Fruit fly (Drosophila melanogaster) whole organism, embryonic: Measurements from ENCODE around the gene cac.

ENCODE experiments used
- Blimp-1 ChIP-seq: fragments of 200-800 bp; sonication (Bioruptor generic); optimal IDR thresholded peaks from 3 replicates; lab custom pipeline; 2018; ENCODE audit warnings: missing biosample characterization, missing genetic modification characterization, mild to moderate bottlenecking, moderate library complexity, missing genetic modification reagents
- CG10209 ChIP-seq: fragments of 200-800 bp; sonication (Bioruptor generic); optimal IDR thresholded peaks from 3 replicates; lab custom pipeline; 2017; ENCODE audit warnings: missing biosample characterization, mild to moderate bottlenecking, missing genetic modification characterization, missing genetic modification reagents
- CG12391 ChIP-seq: fragments of 200-800 bp; sonication (Bioruptor generic); optimal IDR thresholded peaks from 3 replicates; lab custom pipeline; 2018; ENCODE audit warnings: missing biosample characterization, mild to moderate bottlenecking, missing genetic modification characterization, moderate library complexity
- CG13296 ChIP-seq: fragments of 200-800 bp; sonication (Bioruptor generic); optimal IDR thresholded peaks from 3 replicates; lab custom pipeline; 2018; ENCODE audit warnings: missing biosample characterization, mild to moderate bottlenecking, missing genetic modification characterization
- CG13624 ChIP-seq: fragments of 200-800 bp; sonication (Bioruptor generic); optimal IDR thresholded peaks from 2 replicates; lab custom pipeline; 2016; ENCODE audit warnings: missing biosample characterization, missing genetic modification characterization
- CG14710 ChIP-seq: fragments of 200-800 bp; sonication (Bioruptor generic); optimal IDR thresholded peaks from 3 replicates; lab custom pipeline; 2019; ENCODE audit warnings: missing biosample characterization, mild to moderate bottlenecking, missing genetic modification characterization, moderate library complexity
- CG15514 ChIP-seq: fragments of 200-800 bp; sonication (Bioruptor generic); optimal IDR thresholded peaks from 3 replicates; lab custom pipeline; 2017; ENCODE audit warnings: missing biosample characterization, missing genetic modification characterization, mild to moderate bottlenecking, moderate library complexity, missing genetic modification reagents
- CG15601 ChIP-seq: fragments of 200-800 bp; sonication (Bioruptor generic); optimal IDR thresholded peaks from 3 replicates; lab custom pipeline; 2019; ENCODE audit warnings: missing biosample characterization, mild to moderate bottlenecking, missing genetic modification characterization, moderate library complexity
- CG16813 ChIP-seq: fragments of 200-800 bp; sonication (Bioruptor generic); IDR thresholded peaks from 3 replicates; pipeline ENCODE4 v1.3.6; 2022; ENCODE audit warnings: missing biosample characterization, missing genetic modification characterization; ENCODE audit not compliant: partially characterized antibody
- CG2129 ChIP-seq: fragments of 200-800 bp; sonication (Bioruptor generic); IDR thresholded peaks from 2 replicates; pipeline ENCODE4 v1.3.6; 2022; ENCODE audit warnings: missing biosample characterization, missing genetic modification characterization; ENCODE audit not compliant: partially characterized antibody
- CG33213 ChIP-seq: fragments of 200-800 bp; sonication (Bioruptor generic); optimal IDR thresholded peaks from 3 replicates; lab custom pipeline; 2016; ENCODE audit warnings: missing biosample characterization, missing genetic modification characterization
- CG43689 ChIP-seq: fragments of 200-800 bp; sonication (Bioruptor generic); IDR thresholded peaks from 2 replicates; pipeline ENCODE4 v1.3.6; 2022; ENCODE audit warnings: missing biosample characterization, missing genetic modification characterization
- CG5953 ChIP-seq: fragments of 200-800 bp; sonication (Bioruptor generic); IDR thresholded peaks from 2 replicates; pipeline ENCODE4 v1.3.6; 2022; ENCODE audit warnings: missing biosample characterization, missing genetic modification characterization
- CG6689 ChIP-seq: fragments of 200-800 bp; sonication (Bioruptor generic); IDR thresholded peaks from 2 replicates; pipeline ENCODE4 v1.3.6; 2022; ENCODE audit warnings: missing biosample characterization, missing genetic modification characterization
- CG7271 ChIP-seq: fragments of 200-800 bp; sonication (Bioruptor generic); optimal IDR thresholded peaks from 2 replicates; lab custom pipeline; 2018; ENCODE audit warnings: missing biosample characterization, mild to moderate bottlenecking, missing genetic modification characterization, moderate library complexity
- CG7556 ChIP-seq: fragments of 200-800 bp; sonication (Bioruptor generic); optimal IDR thresholded peaks from 2 replicates; lab custom pipeline; 2017; ENCODE audit warnings: missing biosample characterization, mild to moderate bottlenecking, missing genetic modification characterization
- CG7839 ChIP-seq: fragments of 200-800 bp; sonication (Bioruptor generic); optimal IDR thresholded peaks from 3 replicates; lab custom pipeline; 2018; ENCODE audit warnings: missing biosample characterization, mild to moderate bottlenecking, missing genetic modification characterization, moderate library complexity
- CG7963 ChIP-seq: fragments of 200-800 bp; sonication (Bioruptor generic); IDR thresholded peaks from 3 replicates; pipeline ENCODE4 v1.3.6; 2022; ENCODE audit warnings: missing biosample characterization, missing genetic modification characterization; ENCODE audit not compliant: partially characterized antibody
- Camta ChIP-seq: fragments of 200-800 bp; sonication (Bioruptor generic); optimal IDR thresholded peaks from 2 replicates; lab custom pipeline; 2016; ENCODE audit warnings: missing biosample characterization, missing genetic modification characterization
- CoRest ChIP-seq: fragments of 200-800 bp; sonication (Bioruptor generic); optimal IDR thresholded peaks from 3 replicates; lab custom pipeline; 2018; ENCODE audit warnings: missing biosample characterization, mild to moderate bottlenecking, missing genetic modification characterization, moderate library complexity
- CrebB ChIP-seq: fragments of 200-800 bp; sonication (Bioruptor generic); optimal IDR thresholded peaks from 3 replicates; lab custom pipeline; 2018; ENCODE audit warnings: missing biosample characterization, mild to moderate bottlenecking, missing genetic modification characterization
- Deaf1 ChIP-seq: fragments of 200-800 bp; optimal IDR thresholded peaks from 3 replicates; lab custom pipeline; 2019; ENCODE audit warnings: missing biosample characterization, mild to moderate bottlenecking, missing genetic modification characterization, moderate library complexity
- HmgZ ChIP-seq: fragments of 200-800 bp; sonication (Bioruptor generic); optimal IDR thresholded peaks from 2 replicates; lab custom pipeline; 2018; ENCODE audit warnings: missing biosample characterization, mild to moderate bottlenecking, missing genetic modification characterization
- MBD-R2 ChIP-seq: fragments of 200-800 bp; sonication (Bioruptor generic); IDR thresholded peaks from 2 replicates; pipeline ENCODE4 v1.3.6; 2022; ENCODE audit warnings: missing biosample characterization, missing genetic modification characterization
- Med ChIP-seq: fragments of 200-800 bp; sonication (Bioruptor generic); peaks from one replicate; lab custom pipeline; 2016; ENCODE audit warnings: missing biosample characterization, missing genetic modification characterization, mild to moderate bottlenecking, inconsistent platforms, moderate library complexity
- Meics ChIP-seq: fragments of 200-800 bp; sonication (Bioruptor generic); optimal IDR thresholded peaks from 2 replicates; lab custom pipeline; 2017; ENCODE audit warnings: missing biosample characterization, mild to moderate bottlenecking, missing genetic modification characterization
- Mrtf ChIP-seq: fragments of 200-800 bp; sonication (Bioruptor generic); IDR thresholded peaks from 3 replicates; pipeline ENCODE4 v1.3.6; 2022; ENCODE audit warnings: missing biosample characterization, missing genetic modification characterization
- NK7.1 ChIP-seq: fragments of 200-800 bp; sonication (Bioruptor generic); optimal IDR thresholded peaks from 3 replicates; lab custom pipeline; 2016; ENCODE audit warnings: missing biosample characterization, missing genetic modification characterization
- abd-A ChIP-seq: fragments of 200-800 bp; sonication (Bioruptor generic); optimal IDR thresholded peaks from 3 replicates; lab custom pipeline; 2019; ENCODE audit warnings: missing biosample characterization, mild to moderate bottlenecking, missing genetic modification characterization, moderate library complexity
- bigmax ChIP-seq: fragments of 200-800 bp; sonication (Bioruptor generic); optimal IDR thresholded peaks from 2 replicates; lab custom pipeline; 2018; ENCODE audit warnings: missing biosample characterization, mild to moderate bottlenecking, missing genetic modification characterization
- da ChIP-seq: fragments of 200-800 bp; sonication (Bioruptor generic); optimal IDR thresholded peaks from 2 replicates; lab custom pipeline; 2016; ENCODE audit warnings: missing biosample characterization, missing genetic modification characterization
- gro ChIP-seq: fragments of 200-800 bp; sonication (Bioruptor generic); optimal IDR thresholded peaks from 2 replicates; lab custom pipeline; 2016; ENCODE audit warnings: missing biosample characterization, missing genetic modification characterization
- knrl ChIP-seq: fragments of 200-800 bp; sonication (Bioruptor generic); IDR thresholded peaks from 3 replicates; pipeline ENCODE4 v1.3.6; 2022; ENCODE audit warnings: missing biosample characterization, missing genetic modification characterization; ENCODE audit not compliant: partially characterized antibody
- lov ChIP-seq, 2 experiments: fragments of 200-800 bp in 1 of 2; fragments of >200 bp in 1 of 2; sonication (Bioruptor generic) in 1 of 2; IDR thresholded peaks in 1 of 2; optimal IDR thresholded peaks in 1 of 2; 2 replicates in 1 of 2; 3 replicates in 1 of 2; pipeline versions ENCODE4 v1.3.6 to Lab custom; 2017 to 2022; ENCODE audit warnings: missing biosample characterization in 1 of 2, missing genetic modification characterization in 1 of 2
- luna ChIP-seq: fragments of 200-800 bp; sonication (Bioruptor generic); optimal IDR thresholded peaks from 2 replicates; lab custom pipeline; 2016; ENCODE audit warnings: missing biosample characterization, missing genetic modification characterization
- mam ChIP-seq: fragments of 200-800 bp; sonication (Bioruptor generic); optimal IDR thresholded peaks from 3 replicates; lab custom pipeline; 2016; ENCODE audit warnings: missing biosample characterization, missing genetic modification characterization
- nau ChIP-seq: fragments of 200-800 bp; sonication (Bioruptor generic); optimal IDR thresholded peaks from 3 replicates; lab custom pipeline; 2017; ENCODE audit warnings: missing biosample characterization, mild to moderate bottlenecking, missing genetic modification characterization, missing genetic modification reagents
- phol ChIP-seq: fragments of 200-800 bp; sonication (Bioruptor generic); optimal IDR thresholded peaks from 3 replicates; lab custom pipeline; 2018; ENCODE audit warnings: missing biosample characterization, mild to moderate bottlenecking, missing genetic modification characterization, moderate library complexity
- pros ChIP-seq: fragments of 200-800 bp; sonication (Bioruptor generic); optimal IDR thresholded peaks from 3 replicates; lab custom pipeline; 2019; ENCODE audit warnings: missing biosample characterization, mild to moderate bottlenecking, missing genetic modification characterization, moderate library complexity
- slbo ChIP-seq: fragments of 200-800 bp; sonication (Bioruptor generic); IDR thresholded peaks from 2 replicates; pipeline ENCODE4 v1.3.6; 2022; ENCODE audit warnings: missing biosample characterization, missing genetic modification characterization
- slou ChIP-seq: fragments of 200-800 bp; sonication (Bioruptor generic); optimal IDR thresholded peaks from 3 replicates; lab custom pipeline; 2016; ENCODE audit warnings: missing biosample characterization, missing genetic modification characterization
- sna ChIP-seq: fragments of 200-800 bp; sonication (Bioruptor generic); IDR thresholded peaks from 2 replicates; pipeline ENCODE4 v1.3.6; 2022; ENCODE audit warnings: missing biosample characterization, missing genetic modification characterization; ENCODE audit not compliant: partially characterized antibody
- so ChIP-seq: fragments of 200-800 bp; sonication (Bioruptor generic); IDR thresholded peaks from 3 replicates; pipeline ENCODE4 v1.3.6; 2022; ENCODE audit warnings: missing biosample characterization, missing genetic modification characterization
- stwl ChIP-seq: fragments of 200-800 bp; sonication (Bioruptor generic); optimal IDR thresholded peaks from 3 replicates; lab custom pipeline; 2018; ENCODE audit warnings: missing biosample characterization, mild to moderate bottlenecking, missing genetic modification characterization, moderate library complexity
- tna ChIP-seq: fragments of 200-800 bp; sonication (Bioruptor generic); IDR thresholded peaks from 2 replicates; pipeline ENCODE4 v1.3.6; 2022; ENCODE audit warnings: missing biosample characterization, missing genetic modification characterization; ENCODE audit not compliant: partially characterized antibody
- twi ChIP-seq: fragments of 200-800 bp; optimal IDR thresholded peaks from 2 replicates; lab custom pipeline; 2019; ENCODE audit warnings: missing biosample characterization, mild to moderate bottlenecking, missing genetic modification characterization, moderate library complexity
- wdn ChIP-seq: fragments of 200-800 bp; sonication (Bioruptor generic); IDR thresholded peaks from 2 replicates; pipeline ENCODE4 v1.3.6; 2022; ENCODE audit warnings: missing biosample characterization, missing genetic modification characterization
- zen ChIP-seq: fragments of 200-800 bp; sonication (Bioruptor generic); optimal IDR thresholded peaks from 3 replicates; lab custom pipeline; 2018; ENCODE audit warnings: missing biosample characterization, mild to moderate bottlenecking, missing genetic modification characterization, moderate library complexity

The cac gene

DNA sequence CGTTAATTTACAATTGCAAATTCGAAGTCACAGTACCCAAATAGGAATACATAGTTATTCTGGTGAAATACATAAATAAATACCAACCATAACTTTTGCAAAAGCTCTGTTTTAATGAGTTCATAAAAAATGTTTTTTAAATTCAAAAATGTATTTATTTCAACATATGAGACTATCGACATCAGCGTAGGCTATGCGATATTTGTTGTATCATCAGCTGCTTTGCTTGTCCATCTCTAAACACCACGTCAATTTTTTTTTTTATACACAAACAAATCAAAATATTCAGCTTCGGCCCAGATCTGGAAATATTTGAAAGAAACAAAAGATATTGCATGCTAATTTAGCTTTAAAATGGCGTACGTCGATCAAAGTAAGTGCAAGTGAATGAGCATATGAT is 96.7 kb downstream of the cac start, which contains the start of gene CG1840 (continued):
- TF ChIP-seq CG2129 (GFP tag; lab: Robert Waterston, UW) (peak; percentile 54), CG12391 (tag; lab: Kevin White, UChicago) (peak; percentile 15), abd-A (tag; lab: Kevin White, UChicago) (no peak), MBD-R2 (GFP tag; lab: Robert Waterston, UW) (peak; percentile 61), Blimp-1 (GFP tag; lab: Kevin White, UChicago) (no peak), CG14710 (peak; percentile 26), Deaf1 (tag; lab: Kevin White, UChicago) (peak; percentile 2), CG15514 (GFP tag; lab: Kevin White, UChicago) (peak; percentile 53), sna (GFP tag; lab: Robert Waterston, UW) (peak; percentile 51; the same call in 1 of the 2 replicates), slbo (GFP tag; lab: Robert Waterston, UW) (peak; percentile 57), tna (GFP tag; lab: Robert Waterston, UW) (peak; percentile 51; the same call in 1 of the 2 replicates), knrl (GFP tag; lab: Robert Waterston, UW) (peak; percentile 69; the same call in 2 of the 3 replicates), gro (GFP tag; lab: Kevin White, UChicago) (peak; percentile 40), Med (peak; percentile 74)

DNA sequence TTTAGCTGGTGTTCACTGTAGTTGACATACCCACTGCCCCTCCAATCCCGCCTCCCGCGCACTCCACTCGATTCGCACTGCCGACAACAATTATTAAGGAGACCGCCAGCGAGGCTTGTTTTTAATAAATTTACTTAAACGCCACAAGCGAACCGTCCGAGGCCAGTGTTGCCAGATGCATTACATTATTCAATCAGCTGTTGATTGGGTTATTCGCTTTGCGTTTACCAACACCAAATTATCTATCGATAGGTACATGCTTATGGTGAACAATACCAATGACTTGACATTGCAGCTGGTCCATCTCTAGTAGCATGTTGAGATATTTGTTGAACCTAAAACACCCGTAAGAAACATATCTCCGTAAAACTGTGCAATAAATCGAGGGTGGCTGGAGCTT is 97.9 kb downstream of the cac start, which contains the start of the genes CG10353 and SelG:
CG10353 (minus strand) TSS at position 187 of the 400 bp plus-strand sequence.
SelG (plus strand) TSS at position 309 of the 400 bp plus-strand sequence.
- TF ChIP-seq CG5953 (GFP tag; lab: Robert Waterston, UW) (no peak), twi (peak; percentile 4), stwl (tag; lab: Kevin White, UChicago) (peak; percentile 99), CoRest (tag; lab: Kevin White, UChicago) (peak; percentile 0), mam (GFP tag; lab: Kevin White, UChicago) (peak; percentile 72), CG33213 (GFP tag; lab: Kevin White, UChicago) (peak; percentile 57), CG16813 (GFP tag; lab: Robert Waterston, UW) (peak; percentile 79), da (no peak), CG7556 (no peak), CG6689 (GFP tag; lab: Robert Waterston, UW) (no peak), Mrtf (no peak), zen (tag; lab: Kevin White, UChicago) (peak; percentile 25), so (GFP tag; lab: Robert Waterston, UW) (no peak), CG7963 (GFP tag; lab: Robert Waterston, UW) (peak; percentile 63; the same call in 2 of the 3 replicates), CG43689 (no peak), HmgZ (peak; percentile 69), pros (GFP tag; lab: Kevin White, UChicago) (no peak), CG7839 (tag; lab: Kevin White, UChicago) (peak; percentile 17), CrebB (peak; percentile 21), Camta (peak; percentile 41), CG13624 (GFP tag; lab: Kevin White, UChicago) (peak; percentile 59), luna (GFP tag; lab: Kevin White, UChicago) (no peak), lov (optimal IDR thresholded peaks at IDR 0.05; lab: Kevin White, UChicago) (no peak), lov (GFP tag; IDR thresholded peaks at IDR 0.05; lab: Robert Waterston, UW) (no peak), slou (GFP tag; lab: Kevin White, UChicago) (no peak), CG10209 (no peak), wdn (GFP tag; lab: Robert Waterston, UW) (0 out of 2 replicates have a peak, but pooled peaks have one; percentile 29), Meics (GFP tag; lab: Kevin White, UChicago) (peak; percentile 8), CG13296 (GFP tag; lab: Kevin White, UChicago) (peak; percentile 20), CG15601 (tag; lab: Kevin White, UChicago) (peak; percentile 47), phol (tag; lab: Kevin White, UChicago) (peak; percentile 27), bigmax (peak; percentile 34), CG7271 (tag; lab: Kevin White, UChicago) (no peak), NK7.1 (GFP tag; lab: Kevin White, UChicago) (peak; percentile 27), nau (GFP tag; lab: Kevin White, UChicago) (no peak)
